Fruit fly (Drosophila melanogaster): ENCODE measurements around the gene Prp16.

dm6 chrX:14180728-14181127 lies 20.4 kb upstream of the Prp16 start, which contains the start of gene CG11584:
- TF ChIP-seq CG7045 (GFP tag; optimal IDR thresholded peaks at IDR 0.05) (no peak), CG5204 (GFP tag; optimal IDR thresholded peaks at IDR 0.05) (no peak), kay (GFP tag; ENCODE audit: borderline replicate concordance) (no peak)

Measured in whole organism, adult.